ENCODE assay signal across 5 worm cellular contexts in the genomic region with DNA sequence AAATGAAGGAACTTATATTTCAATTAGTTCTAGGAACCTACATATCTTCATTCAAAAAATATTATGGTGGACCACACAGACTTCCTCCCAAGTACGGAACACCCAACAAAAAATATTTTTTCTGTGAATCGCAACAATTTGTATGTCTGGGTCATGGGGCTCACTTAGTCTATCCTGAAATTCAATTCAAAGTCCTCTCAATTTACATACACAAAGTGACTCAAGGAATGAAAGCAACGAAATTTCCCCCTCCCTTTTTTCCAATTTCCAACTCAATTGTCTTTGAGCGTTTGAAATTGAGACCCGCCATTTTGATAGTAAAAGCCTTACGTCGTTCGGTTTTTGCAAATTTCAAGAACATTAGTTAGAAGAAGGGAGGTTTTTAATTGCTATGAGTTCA.
TF ChIP-seq lines count a peak whose summit lies in the region.

No protein-coding gene starts in this region.

TF ChIP-seq in whole organism, L1 larva, 84 proteins besides CTCF, POLR2A, EP300 and RAD21:
- TF ChIP-seq unc-130 (tag; optimal IDR thresholded peaks at IDR 0.05; lab: Kevin White, UChicago): no peak
- TF ChIP-seq nhr-84 (tag; optimal IDR thresholded peaks at IDR 0.05; lab: Kevin White, UChicago): no peak
- TF ChIP-seq fkh-10 (GFP tag; optimal IDR thresholded peaks at IDR 0.05; lab: Kevin White, UChicago): peak; percentile 46

TF ChIP-seq in whole organism, L3 larva, 47 proteins besides CTCF, POLR2A, EP300 and RAD21:
- TF ChIP-seq ZK546.5 (tag; optimal IDR thresholded peaks at IDR 0.05; lab: Kevin White, UChicago) (no peak), fkh-10 (GFP tag; optimal IDR thresholded peaks at IDR 0.05; lab: Kevin White, UChicago) (peak; percentile 76)
TF ChIP-seq in whole organism, L3 larva: peak in this region for 1.

TF ChIP-seq in whole organism, L4 larva, 104 proteins besides CTCF, POLR2A, EP300 and RAD21:
- TF ChIP-seq attf-4 (tag; optimal IDR thresholded peaks at IDR 0.05; lab: Kevin White, UChicago): no peak
- TF ChIP-seq tag-97 (GFP tag; IDR thresholded peaks at IDR 0.05; lab: Robert Waterston, UW): no peak
- TF ChIP-seq fkh-10 (GFP tag; optimal IDR thresholded peaks at IDR 0.05; lab: Kevin White, UChicago): peak; percentile 21
- TF ChIP-seq spr-3 (GFP tag; optimal IDR thresholded peaks at IDR 0.05; lab: Kevin White, UChicago): no peak
- no peak for TF ChIP-seq mxl-3 (GFP tag; optimal IDR thresholded peaks at IDR 0.05; lab: Kevin White, UChicago)
- no peak for TF ChIP-seq lin-38 (GFP tag; IDR thresholded peaks at IDR 0.05; lab: Robert Waterston, UW)
- no peak for TF ChIP-seq pqm-1 (tag; optimal IDR thresholded peaks at IDR 0.05; lab: Kevin White, UChicago)

TF ChIP-seq in whole organism, late embryonic, 69 proteins besides CTCF, POLR2A, EP300 and RAD21:
- TF ChIP-seq rnt-1 (tag; optimal IDR thresholded peaks at IDR 0.05; lab: Kevin White, UChicago) (no peak), unc-42 (tag; optimal IDR thresholded peaks at IDR 0.05; lab: Kevin White, UChicago) (peak; percentile 46), lin-11 (tag; optimal IDR thresholded peaks at IDR 0.05; lab: Kevin White, UChicago) (no peak), madf-2 (tag; optimal IDR thresholded peaks at IDR 0.05; lab: Kevin White, UChicago) (no peak)

TF ChIP-seq in whole organism, mixed stage, embryonic, 35 proteins besides CTCF, POLR2A, EP300 and RAD21:
- TF ChIP-seq blmp-1 (tag; optimal IDR thresholded peaks at IDR 0.05; lab: Kevin White, UChicago) (no peak), ces-1 (GFP tag; optimal IDR thresholded peaks at IDR 0.05; lab: Kevin White, UChicago) (peak; percentile 70)

Comparison
In these comparisons a context has a peak if more than half of its experiments do, and no peak if none do; other contexts are left out.
1. Of the 29 proteins assayed by ChIP-seq in both whole organism, L4 larva and whole organism, L1 larva: peak only in whole organism, L4 larva: none; only in whole organism, L1 larva: none; in both: fkh-10; in neither: 28.